Worm (Caenorhabditis elegans) whole organism, L2 larva: ENCODE measurements around the gene spp-13.

ENCODE experiments used
- nhr-237 ChIP-seq: fragments of 150-350 bp; optimal IDR thresholded peaks from 2 replicates; lab custom pipeline; 2014; ENCODE audit warnings: missing biosample characterization, missing genetic modification characterization
- skn-1 ChIP-seq: sonication (generic microtip); optimal IDR thresholded peaks from 2 replicates; lab custom pipeline; 2017; ENCODE audit warnings: missing biosample characterization, missing genetic modification characterization

DNA sequence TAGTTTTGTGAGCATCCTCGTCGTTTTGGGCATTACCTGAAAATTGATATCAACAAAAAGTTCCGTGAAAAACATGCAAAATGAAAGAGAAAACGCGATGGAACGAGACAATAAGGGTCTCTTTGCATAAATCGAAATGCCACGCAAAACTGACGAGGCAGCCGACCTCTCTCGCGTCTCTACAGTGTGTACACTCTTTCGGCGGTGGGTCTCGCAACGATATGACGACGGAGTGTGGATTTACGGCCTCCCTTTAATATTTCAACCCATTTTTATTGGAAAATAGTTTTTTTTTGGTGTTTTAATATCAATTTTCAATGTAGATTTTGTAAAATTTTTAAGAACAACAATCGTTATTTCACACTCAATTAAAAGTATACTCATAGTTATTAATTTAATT is 3.7 kb upstream of the spp-13 start, which contains the start of gene tag-123:
- TF ChIP-seq skn-1 (no peak), nhr-237 (tag; lab: Kevin White, UChicago) (no peak)
